Worm (Caenorhabditis elegans) whole organism, early embryonic: ENCODE results near the gene F14H8.8.
A peak's percentile ranks its signal among the peaks of the same experiment; 100 is the strongest.

Experiments used
- B0310.2 ChIP-seq: sonication (generic microtip); optimal IDR thresholded peaks from 2 replicates; lab custom pipeline; 2016; ENCODE audit warnings: mild to moderate bottlenecking, missing genetic modification characterization, missing compliant biosample characterization
- F13C5.2 ChIP-seq: sonication (generic microtip); optimal IDR thresholded peaks from 2 replicates; lab custom pipeline; 2017; ENCODE audit warnings: mild to moderate bottlenecking, missing genetic modification characterization, inconsistent platforms, missing compliant biosample characterization
- aly-1 ChIP-seq: sonication (generic microtip); optimal IDR thresholded peaks from 2 replicates; lab custom pipeline; 2016; ENCODE audit warnings: missing genetic modification characterization, missing compliant biosample characterization
- ama-1 ChIP-seq: fragments of 150-350 bp; optimal IDR thresholded peaks from 2 replicates; lab custom pipeline; 2014
- ceh-13 ChIP-seq: fragments of 200-800 bp; sonication (Bioruptor generic); optimal IDR thresholded peaks from 2 replicates; lab custom pipeline; 2018; ENCODE audit warnings: mild to moderate bottlenecking, missing genetic modification characterization, missing compliant biosample characterization
- ceh-36 ChIP-seq: sonication (generic microtip); optimal IDR thresholded peaks from 2 replicates; lab custom pipeline; 2016; ENCODE audit warnings: missing genetic modification characterization, inconsistent platforms, missing compliant biosample characterization
- ets-7 ChIP-seq: sonication (generic microtip); optimal IDR thresholded peaks from 2 replicates; lab custom pipeline; 2016; ENCODE audit warnings: missing genotype, missing genetic modification characterization, missing compliant biosample characterization
- flt-1 ChIP-seq: fragments of 200-800 bp; sonication (Bioruptor generic); IDR thresholded peaks from 2 replicates; pipeline ENCODE4 v1.3.6; 2022; ENCODE audit warnings: missing genetic modification characterization, missing compliant biosample characterization
- hmbx-1 ChIP-seq: sonication (generic microtip); optimal IDR thresholded peaks from 2 replicates; lab custom pipeline; 2016; ENCODE audit warnings: mild to moderate bottlenecking, missing genetic modification characterization, missing compliant biosample characterization
- hmg-4 ChIP-seq: fragments of 200-800 bp; sonication (Bioruptor generic); optimal IDR thresholded peaks from 2 replicates; lab custom pipeline; 2018; ENCODE audit warnings: mild to moderate bottlenecking, missing genetic modification characterization, missing compliant biosample characterization
- hnd-1 ChIP-seq: sonication (generic microtip); optimal IDR thresholded peaks from 2 replicates; lab custom pipeline; 2016; ENCODE audit warnings: missing genetic modification characterization, missing compliant biosample characterization
- pes-1 ChIP-seq: fragments of 200-800 bp; sonication (Bioruptor generic); IDR thresholded peaks from 2 replicates; pipeline ENCODE4 v1.3.6; 2022; ENCODE audit warnings: missing genetic modification reagents, missing genetic modification characterization, missing compliant biosample characterization
- scrt-1 ChIP-seq: fragments of 200-800 bp; sonication (Bioruptor generic); IDR thresholded peaks from 2 replicates; pipeline ENCODE4 v1.3.6; 2022; ENCODE audit warnings: missing genetic modification characterization, missing compliant biosample characterization
- sea-1 ChIP-seq: fragments of 200-800 bp; sonication (Bioruptor generic); conservative IDR thresholded peaks from 2 replicates; pipeline ENCODE4 v1.3.6; 2022; ENCODE audit warnings: missing genetic modification characterization, missing compliant biosample characterization
- tbx-11 ChIP-seq: fragments of 200-800 bp; sonication (Bioruptor generic); IDR thresholded peaks from 2 replicates; pipeline ENCODE4 v1.3.6; 2022; ENCODE audit warnings: missing genetic modification characterization, missing compliant biosample characterization
- tbx-37 ChIP-seq: fragments of 200-800 bp; sonication (Bioruptor generic); conservative IDR thresholded peaks from 2 replicates; pipeline ENCODE4 v1.3.6; 2022; ENCODE audit warnings: missing genetic modification reagents, missing genetic modification characterization, missing compliant biosample characterization
- tra-4 ChIP-seq: sonication (generic microtip); optimal IDR thresholded peaks from 2 replicates; lab custom pipeline; 2017; ENCODE audit warnings: missing genetic modification characterization, missing compliant biosample characterization

F14H8.8 gene

DNA sequence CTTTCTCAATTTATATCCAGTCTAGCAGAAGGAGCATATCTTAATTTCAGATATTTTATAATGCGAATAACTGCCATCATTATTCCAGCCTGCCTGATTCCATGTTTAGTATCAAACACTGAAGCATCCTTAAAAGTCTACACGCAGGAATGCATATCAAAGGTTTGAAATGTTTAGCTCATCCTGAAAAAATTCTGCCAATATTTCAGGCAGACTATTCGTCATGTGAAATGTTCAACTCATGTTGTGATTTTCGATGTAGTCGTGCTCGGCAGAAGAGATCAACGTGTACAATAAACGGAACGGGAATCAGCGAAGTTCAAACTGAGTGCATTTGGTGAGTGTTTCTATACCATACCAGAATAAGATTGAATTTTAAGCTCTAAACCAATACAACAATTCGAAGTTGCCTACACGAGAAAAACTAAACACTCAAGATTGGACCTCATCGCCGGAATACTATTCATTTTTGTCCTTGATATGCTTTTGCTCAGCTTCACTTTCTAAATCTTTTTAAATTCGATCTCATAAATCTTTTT, 29.7 kb upstream of the F14H8.8 start, which contains the start of gene T01C3.11:
TSS of gene T01C3.11 (plus strand) at position 51 of the 539 bp plus-strand sequence.
- TF ChIP-seq ets-7 (tag; lab: Kevin White, UChicago) (no peak), hnd-1 (tag; lab: Kevin White, UChicago) (no peak), tbx-11 (GFP tag; lab: Robert Waterston, UW) (no peak), flt-1 (GFP tag; lab: Robert Waterston, UW) (no peak), aly-1 (tag; lab: Kevin White, UChicago) (no peak), sea-1 (GFP tag; lab: Robert Waterston, UW) (no peak)

DNA sequence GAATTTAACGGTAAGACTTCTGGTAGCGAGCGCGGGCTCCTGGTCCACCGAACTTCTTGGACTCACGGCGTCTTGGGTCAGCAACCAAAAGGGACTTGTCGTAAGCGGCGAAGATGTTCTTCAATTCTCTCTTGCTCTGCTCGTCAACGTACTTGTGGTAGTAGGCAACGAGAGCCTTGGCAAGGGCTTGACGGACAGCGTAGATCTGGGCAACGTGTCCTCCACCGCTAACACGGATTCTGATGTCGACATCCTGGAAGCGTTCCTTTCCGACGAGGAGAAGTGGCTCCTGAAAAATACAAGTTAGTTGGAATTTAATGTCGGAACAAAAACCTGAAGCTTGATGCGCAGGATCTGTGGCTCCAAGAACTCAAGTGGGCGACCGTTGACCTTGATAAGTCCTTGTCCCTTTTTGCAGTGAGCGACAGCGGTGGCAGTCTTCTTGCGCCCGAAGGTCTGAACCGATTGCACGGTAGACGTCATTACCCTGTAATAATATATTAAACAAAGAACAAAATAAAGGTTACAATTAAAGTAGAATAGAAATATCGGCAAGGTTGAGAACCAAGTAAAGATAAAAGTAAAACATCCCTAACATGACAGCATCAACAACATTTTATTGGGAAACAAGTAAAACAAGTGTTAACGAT, 29.1 kb upstream of the F14H8.8 start, which contains the start of gene rps-16:
TSS of gene rps-16 (minus strand) at position 487 of the 650 bp plus-strand sequence.
- TF ChIP-seq flt-1 (GFP tag; lab: Robert Waterston, UW) (no peak), ama-1 (peak; percentile 33)

DNA sequence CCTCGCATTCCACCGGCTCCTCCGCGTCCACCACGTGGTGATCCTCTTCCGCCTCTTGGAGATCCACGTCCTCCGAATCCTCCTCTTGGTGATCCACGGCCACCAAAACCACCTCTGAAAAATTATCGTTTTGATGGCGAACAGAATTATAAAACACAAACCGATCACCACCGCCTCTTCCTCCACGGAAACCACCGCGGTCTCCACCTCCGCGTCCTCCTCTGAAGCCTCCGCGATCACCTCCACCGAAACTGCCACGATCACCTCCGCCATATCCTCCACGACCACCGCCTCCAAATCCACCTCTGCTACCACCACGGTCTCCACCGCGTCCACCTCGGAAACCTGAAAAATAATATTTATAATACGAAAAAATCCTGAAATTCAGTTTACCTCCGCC, 27.7 kb upstream of the F14H8.8 start:
- no peak for TF ChIP-seq tra-4 (tag; lab: Kevin White, UChicago)
- no peak for TF ChIP-seq ceh-36
- no peak for TF ChIP-seq B0310.2 (tag; lab: Kevin White, UChicago)
- no peak for TF ChIP-seq sea-1 (GFP tag; lab: Robert Waterston, UW)
- no peak for TF ChIP-seq scrt-1 (GFP tag; lab: Robert Waterston, UW)
- no peak for TF ChIP-seq flt-1 (GFP tag; lab: Robert Waterston, UW)
- no peak for TF ChIP-seq tbx-11 (GFP tag; lab: Robert Waterston, UW)
- no peak for TF ChIP-seq pes-1 (GFP tag; lab: Robert Waterston, UW)
- TF ChIP-seq aly-1 (tag; lab: Kevin White, UChicago) = no peak
- TF ChIP-seq ama-1 = no peak

DNA sequence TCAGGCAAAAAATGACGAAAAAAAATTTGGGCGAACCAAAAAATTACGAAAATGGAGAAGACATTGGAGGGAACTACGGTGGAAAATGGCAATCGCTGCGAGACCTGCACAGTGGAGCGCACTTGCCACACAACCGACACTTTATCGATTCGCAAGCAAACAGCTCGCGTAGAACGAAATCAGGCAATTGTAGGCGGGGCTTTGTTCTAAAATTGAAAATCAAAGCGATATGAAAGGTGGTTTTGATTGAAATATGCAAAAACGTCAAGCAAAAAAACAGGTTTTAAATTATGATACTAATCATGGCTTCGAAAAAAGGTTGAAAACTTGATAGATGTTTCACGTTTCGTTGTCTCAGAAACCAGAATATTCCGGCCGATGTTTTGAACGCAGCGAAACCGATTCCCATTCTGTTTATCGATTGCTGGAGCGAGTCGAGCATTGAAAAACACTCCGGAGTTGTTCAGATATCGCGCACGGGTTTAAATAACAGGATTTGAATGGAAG, 27.0 kb upstream of the F14H8.8 start, which contains the start of the genes fib-1 and mut-15:
TSS of gene fib-1 (minus strand) at position 40 of the 507 bp plus-strand sequence.
TSS of gene mut-15 (plus strand) at position 360 of the 507 bp plus-strand sequence.
- TF ChIP-seq ceh-36 = no peak
- TF ChIP-seq ets-7 (tag; lab: Kevin White, UChicago) = peak; percentile 60
- peak; percentile 41 for TF ChIP-seq ceh-13 (GFP tag; lab: Kevin White, UChicago)
- TF ChIP-seq F13C5.2 = peak; percentile 86
- TF ChIP-seq B0310.2 (tag; lab: Kevin White, UChicago) = peak; percentile 24
- TF ChIP-seq tbx-37 (GFP tag; lab: Robert Waterston, UW) = no peak; the same call in 1 of the 2 replicates
- TF ChIP-seq hmg-4 (GFP tag; lab: Kevin White, UChicago) = peak; percentile 48

DNA sequence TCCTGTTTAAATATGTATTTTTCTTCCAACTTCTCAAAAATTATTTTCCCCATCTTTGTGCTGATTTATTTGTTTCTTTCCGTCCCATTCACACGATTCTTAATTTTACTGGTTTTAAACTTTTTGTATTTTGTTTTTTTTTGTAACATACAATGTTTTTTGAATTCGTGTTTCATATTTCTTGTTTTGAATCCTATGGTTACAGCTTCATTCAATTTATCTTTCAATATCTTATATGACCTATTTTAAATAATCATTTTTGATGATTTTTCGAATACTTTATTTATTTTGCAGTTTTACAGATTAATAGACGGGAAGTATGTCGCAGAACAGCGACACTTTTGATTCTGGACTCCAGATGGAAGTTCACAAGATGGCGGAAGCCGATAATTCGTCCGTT, 24.5 kb upstream of the F14H8.8 start, which contains the start of gene hrde-2:
TSS of gene hrde-2 (plus strand) at position 301 of the 400 bp plus-strand sequence.
- TF ChIP-seq ceh-36 = no peak
- TF ChIP-seq aly-1 (tag; lab: Kevin White, UChicago) = no peak
- no peak for TF ChIP-seq tra-4 (tag; lab: Kevin White, UChicago)
- no peak for TF ChIP-seq pes-1 (GFP tag; lab: Robert Waterston, UW)
- TF ChIP-seq tbx-37 (GFP tag; lab: Robert Waterston, UW) = no peak
- no peak for TF ChIP-seq ama-1
- TF ChIP-seq hmg-4 (GFP tag; lab: Kevin White, UChicago) = no peak
- no peak for TF ChIP-seq B0310.2 (tag; lab: Kevin White, UChicago)
- TF ChIP-seq sea-1 (GFP tag; lab: Robert Waterston, UW) = no peak
- TF ChIP-seq scrt-1 (GFP tag; lab: Robert Waterston, UW) = no peak
- TF ChIP-seq tbx-11 (GFP tag; lab: Robert Waterston, UW) = no peak
- TF ChIP-seq hmbx-1 (tag; lab: Kevin White, UChicago) = no peak
- no peak for TF ChIP-seq flt-1 (GFP tag; lab: Robert Waterston, UW)
- no peak for TF ChIP-seq hnd-1 (tag; lab: Kevin White, UChicago)
- no peak for TF ChIP-seq F13C5.2
- TF ChIP-seq ceh-13 (GFP tag; lab: Kevin White, UChicago) = no peak
- no peak for TF ChIP-seq ets-7 (tag; lab: Kevin White, UChicago)

DNA sequence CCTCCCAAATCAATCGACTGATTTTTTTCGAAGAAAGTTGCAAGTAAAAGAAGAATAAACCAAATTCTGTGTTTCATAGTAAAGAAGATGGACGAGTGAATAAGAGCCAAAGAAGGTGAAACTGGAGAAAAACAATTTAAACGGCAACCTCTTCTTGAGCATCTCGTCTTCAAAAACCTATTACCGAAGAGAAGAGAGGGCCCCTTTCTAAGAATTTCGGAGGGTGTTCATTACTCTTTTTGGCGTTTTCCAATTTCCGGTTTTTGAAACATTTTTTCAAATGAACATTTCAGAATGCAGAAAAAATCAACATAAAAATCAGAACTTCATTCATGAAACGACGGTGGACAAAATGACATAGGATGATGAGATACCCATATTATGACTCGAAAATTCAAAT, 17.7 kb upstream of the F14H8.8 start, which contains the start of gene nmr-2:
TSS of gene nmr-2 (minus strand) at position 101 of the 400 bp plus-strand sequence.
- TF ChIP-seq tbx-37 (GFP tag; lab: Robert Waterston, UW) (no peak), ets-7 (tag; lab: Kevin White, UChicago) (no peak), hmg-4 (GFP tag; lab: Kevin White, UChicago) (no peak), ceh-13 (GFP tag; lab: Kevin White, UChicago) (no peak), tbx-11 (GFP tag; lab: Robert Waterston, UW) (no peak), tra-4 (tag; lab: Kevin White, UChicago) (no peak), sea-1 (GFP tag; lab: Robert Waterston, UW) (no peak), flt-1 (GFP tag; lab: Robert Waterston, UW) (no peak), ama-1 (no peak), hnd-1 (tag; lab: Kevin White, UChicago) (no peak), hmbx-1 (tag; lab: Kevin White, UChicago) (no peak), pes-1 (GFP tag; lab: Robert Waterston, UW) (no peak), B0310.2 (tag; lab: Kevin White, UChicago) (no peak), ceh-36 (no peak), F13C5.2 (no peak), aly-1 (tag; lab: Kevin White, UChicago) (no peak), scrt-1 (GFP tag; lab: Robert Waterston, UW) (no peak)
